Worm (Caenorhabditis elegans) whole organism, L2 larva: Measurements from ENCODE around the gene unc-30.

ENCODE experiments used
- C34F6.9 ChIP-seq: fragments of 150-350 bp; optimal IDR thresholded peaks from 2 replicates; lab custom pipeline; 2014; ENCODE audit warnings: missing biosample characterization, missing genetic modification characterization
- R02D3.7 ChIP-seq: fragments of 150-350 bp; optimal IDR thresholded peaks from 2 replicates; lab custom pipeline; 2014; ENCODE audit warnings: missing biosample characterization, missing genetic modification characterization
- Y55F3AM.14 ChIP-seq: fragments of 200-800 bp; sonication (Bioruptor generic); optimal IDR thresholded peaks from 2 replicates; lab custom pipeline; 2018; ENCODE audit warnings: mild to moderate bottlenecking, missing genetic modification characterization, missing compliant biosample characterization
- ZK546.5 ChIP-seq: sonication (generic microtip); optimal IDR thresholded peaks from 2 replicates; lab custom pipeline; 2017; ENCODE audit warnings: missing biosample characterization, missing genetic modification characterization
- alr-1 ChIP-seq: fragments of 150-350 bp; optimal IDR thresholded peaks from 2 replicates; lab custom pipeline; 2014; ENCODE audit warnings: missing biosample characterization, missing genetic modification characterization
- ama-1 ChIP-seq: fragments of 150-350 bp; optimal IDR thresholded peaks from 2 replicates; lab custom pipeline; 2018; ENCODE audit warnings: inconsistent platforms
- blmp-1 ChIP-seq: sonication (generic microtip); optimal IDR thresholded peaks from 2 replicates; lab custom pipeline; 2017; ENCODE audit warnings: missing genetic modification characterization, mild to moderate bottlenecking, missing compliant biosample characterization, antibody characterized with exemption, moderate library complexity; ENCODE audit not compliant: insufficient read depth
- crh-2 ChIP-seq: sonication (generic microtip); optimal IDR thresholded peaks from 2 replicates; lab custom pipeline; 2017; ENCODE audit warnings: missing biosample characterization, missing genetic modification characterization
- dmd-4 ChIP-seq: sonication (generic microtip); optimal IDR thresholded peaks from 2 replicates; lab custom pipeline; 2017; ENCODE audit warnings: missing biosample characterization, missing genetic modification characterization
- egl-27 ChIP-seq: sonication (generic microtip); optimal IDR thresholded peaks from 3 replicates; lab custom pipeline; 2017; ENCODE audit warnings: missing biosample characterization, missing genetic modification reagents, missing genetic modification characterization
- elt-1 ChIP-seq: fragments of 150-350 bp; optimal IDR thresholded peaks from 2 replicates; lab custom pipeline; 2014; ENCODE audit warnings: missing biosample characterization, missing genetic modification characterization
- fos-1 ChIP-seq: fragments of 150-350 bp; optimal IDR thresholded peaks from 2 replicates; lab custom pipeline; 2014; ENCODE audit warnings: missing biosample characterization, missing genetic modification characterization
- gmeb-1 ChIP-seq: fragments of 150-350 bp; optimal IDR thresholded peaks from 2 replicates; lab custom pipeline; 2014; ENCODE audit warnings: missing biosample characterization, missing genetic modification characterization
- lin-11 ChIP-seq: fragments of 150-350 bp; sonication (generic microtip); optimal IDR thresholded peaks from 2 replicates; lab custom pipeline; 2014; ENCODE audit warnings: missing biosample characterization, missing genetic modification characterization, inconsistent platforms, mixed read lengths
- lin-13 ChIP-seq: fragments of 150-350 bp; optimal IDR thresholded peaks from 2 replicates; lab custom pipeline; 2014; ENCODE audit warnings: missing biosample characterization, missing genetic modification reagents, missing genetic modification characterization
- lsy-2 ChIP-seq, 2 experiments: fragments of 150-350 bp in 1 of 2; sonication (generic microtip) in 1 of 2; optimal IDR thresholded peaks; 2 replicates each; lab custom pipeline; 2014 to 2017; ENCODE audit warnings: missing biosample characterization in 2 of 2, missing genetic modification characterization in 2 of 2
- mab-5 ChIP-seq: fragments of 150-350 bp; optimal IDR thresholded peaks from 2 replicates; lab custom pipeline; 2014; ENCODE audit warnings: missing biosample characterization, missing genetic modification characterization
- mbf-1 ChIP-seq: sonication (generic microtip); optimal IDR thresholded peaks from 2 replicates; lab custom pipeline; 2017; ENCODE audit warnings: missing biosample characterization, missing genetic modification characterization
- mdl-1 ChIP-seq, 2 experiments: fragments of 150-350 bp in 1 of 2; sonication (generic microtip) in 1 of 2; optimal IDR thresholded peaks; 2 replicates each; lab custom pipeline; 2017; ENCODE audit warnings: missing biosample characterization in 2 of 2, missing genetic modification characterization in 2 of 2
- nhr-10 ChIP-seq: sonication (generic microtip); optimal IDR thresholded peaks from 2 replicates; lab custom pipeline; 2017; ENCODE audit warnings: missing biosample characterization, missing genetic modification characterization
- nhr-11 ChIP-seq: fragments of 150-350 bp; optimal IDR thresholded peaks from 2 replicates; lab custom pipeline; 2014; ENCODE audit warnings: missing biosample characterization, missing genetic modification characterization
- nhr-12 ChIP-seq: fragments of 150-350 bp; optimal IDR thresholded peaks from 2 replicates; lab custom pipeline; 2014; ENCODE audit warnings: missing biosample characterization, missing genetic modification characterization
- nhr-129 ChIP-seq: fragments of 150-350 bp; optimal IDR thresholded peaks from 2 replicates; lab custom pipeline; 2014; ENCODE audit warnings: missing biosample characterization, missing genetic modification characterization
- nhr-21 ChIP-seq: fragments of 150-350 bp; optimal IDR thresholded peaks from 2 replicates; lab custom pipeline; 2014; ENCODE audit warnings: missing biosample characterization, missing genetic modification characterization
- nhr-237 ChIP-seq: fragments of 150-350 bp; optimal IDR thresholded peaks from 2 replicates; lab custom pipeline; 2014; ENCODE audit warnings: missing biosample characterization, missing genetic modification characterization
- nhr-25 ChIP-seq: fragments of 150-350 bp; sonication (generic microtip); optimal IDR thresholded peaks from 3 replicates; lab custom pipeline; 2014; ENCODE audit warnings: missing biosample characterization, missing genetic modification characterization
- nhr-6 ChIP-seq: fragments of 150-350 bp; optimal IDR thresholded peaks from 2 replicates; lab custom pipeline; 2014; ENCODE audit warnings: missing biosample characterization, missing genetic modification characterization
- peb-1 ChIP-seq: fragments of 150-350 bp; optimal IDR thresholded peaks from 2 replicates; lab custom pipeline; 2014; ENCODE audit warnings: missing biosample characterization, missing genetic modification characterization
- sem-4 ChIP-seq: fragments of 150-350 bp; optimal IDR thresholded peaks from 2 replicates; lab custom pipeline; 2014; ENCODE audit warnings: missing biosample characterization, missing genetic modification reagents, missing genetic modification characterization
- skn-1 ChIP-seq: sonication (generic microtip); optimal IDR thresholded peaks from 2 replicates; lab custom pipeline; 2017; ENCODE audit warnings: missing biosample characterization, missing genetic modification characterization
- sma-3 ChIP-seq: sonication (generic microtip); optimal IDR thresholded peaks from 2 replicates; lab custom pipeline; 2016; ENCODE audit warnings: missing genetic modification reagents, missing genetic modification characterization, missing compliant biosample characterization
- sma-9 ChIP-seq, 2 experiments: fragments of 150-350 bp in 1 of 2; sonication (generic microtip) in 1 of 2; optimal IDR thresholded peaks; 2 replicates each; lab custom pipeline; 2014 to 2016; ENCODE audit warnings: missing genetic modification characterization in 2 of 2, mild to moderate bottlenecking in 1 of 2, missing biosample characterization in 1 of 2, missing compliant biosample characterization in 1 of 2, missing genetic modification reagents in 1 of 2, moderate library complexity in 1 of 2
- snpc-4 ChIP-seq: fragments of 150-350 bp; optimal IDR thresholded peaks from 2 replicates; lab custom pipeline; 2014; ENCODE audit warnings: missing biosample characterization, missing genetic modification characterization
- unc-39 ChIP-seq: fragments of 150-350 bp; optimal IDR thresholded peaks from 2 replicates; lab custom pipeline; 2014; ENCODE audit warnings: missing biosample characterization, missing genetic modification characterization
- unc-62 ChIP-seq: fragments of 150-350 bp; optimal IDR thresholded peaks from 2 replicates; lab custom pipeline; 2014; ENCODE audit warnings: missing biosample characterization, missing genetic modification reagents, missing genetic modification characterization
- ztf-1 ChIP-seq: fragments of 200-800 bp; sonication (Bioruptor generic); conservative IDR thresholded peaks from 2 replicates; pipeline ENCODE4 v1.3.6; 2022; ENCODE audit warnings: missing genetic modification characterization, missing compliant biosample characterization
- ztf-11 ChIP-seq: sonication (generic microtip); optimal IDR thresholded peaks from 2 replicates; lab custom pipeline; 2017; ENCODE audit warnings: missing biosample characterization, missing genetic modification characterization

Gene unc-30

ce11 chrIV:13165181-13165580 is 46.4 kb downstream of the unc-30 start, which contains the start of gene scl-14:
Gene scl-14, plus strand, starts transcription at chrIV:13165481.
- TF ChIP-seq unc-39 (tag; lab: Kevin White, UChicago): no peak
- no peak for TF ChIP-seq nhr-25 (tag; lab: Kevin White, UChicago)
- TF ChIP-seq R02D3.7: no peak
- no peak for TF ChIP-seq sem-4
- no peak for TF ChIP-seq crh-2 (tag; lab: Kevin White, UChicago)
- TF ChIP-seq nhr-21: no peak
- no peak for TF ChIP-seq sma-9 (GFP tag; optimal IDR thresholded peaks at IDR 0.05; lab: Kevin White, UChicago)
- TF ChIP-seq sma-9 (tag; optimal IDR thresholded peaks at IDR 0.05; lab: Kevin White, UChicago): no peak
- TF ChIP-seq snpc-4 (tag; lab: Kevin White, UChicago): no peak
- no peak for TF ChIP-seq lin-11 (tag; lab: Kevin White, UChicago)
- no peak for TF ChIP-seq fos-1 (tag; lab: Kevin White, UChicago)
- TF ChIP-seq, all 48 proteins: peak for 0

ce11 chrIV:13167534-13167933 is 48.8 kb downstream of the unc-30 start:
- TF ChIP-seq crh-2 (tag; lab: Kevin White, UChicago) (no peak), gmeb-1 (tag; lab: Kevin White, UChicago) (no peak), nhr-129 (tag; lab: Kevin White, UChicago) (no peak), elt-1 (tag; lab: Kevin White, UChicago) (no peak), nhr-10 (tag; lab: Kevin White, UChicago) (no peak), ztf-1 (no peak), C34F6.9 (tag; lab: Kevin White, UChicago) (no peak), mdl-1 (tag; optimal IDR thresholded peaks at IDR 0.05; lab: Kevin White, UChicago) (no peak), lin-13 (no peak), lin-11 (tag; lab: Kevin White, UChicago) (no peak), ztf-11 (tag; lab: Kevin White, UChicago) (no peak), nhr-11 (no peak), mbf-1 (tag; lab: Kevin White, UChicago) (no peak), ZK546.5 (tag; lab: Kevin White, UChicago) (no peak)

- TF ChIP-seq dmd-4 (tag; lab: Kevin White, UChicago) (no peak), unc-62 (GFP tag; lab: Kevin White, UChicago) (no peak), nhr-12 (tag; lab: Kevin White, UChicago) (no peak), nhr-237 (tag; lab: Kevin White, UChicago) (no peak), nhr-10 (tag; lab: Kevin White, UChicago) (no peak), lin-13 (no peak), C34F6.9 (tag; lab: Kevin White, UChicago) (no peak), ama-1 (lab: Kevin White, UChicago) (no peak), elt-1 (tag; lab: Kevin White, UChicago) (no peak), skn-1 (tag; lab: Kevin White, UChicago) (no peak), alr-1 (no peak), egl-27 (tag; lab: Kevin White, UChicago) (no peak)
These were observed 51.5 kb downstream of the unc-30 start, which contains the start of gene nas-14 for ce11 chrIV:13170241-13170640. Gene nas-14, plus strand, starts transcription at chrIV:13170541.

ce11 chrIV:13173359-13173758 is 54.6 kb downstream of the unc-30 start:
- TF ChIP-seq blmp-1 (tag; lab: Kevin White, UChicago) (no peak), peb-1 (tag; lab: Kevin White, UChicago) (no peak), nhr-11 (no peak), lsy-2 (tag; optimal IDR thresholded peaks at IDR 0.05; lab: Kevin White, UChicago) (no peak), sem-4 (no peak), sma-9 (GFP tag; optimal IDR thresholded peaks at IDR 0.05; lab: Kevin White, UChicago) (no peak), sma-9 (tag; optimal IDR thresholded peaks at IDR 0.05; lab: Kevin White, UChicago) (no peak), Y55F3AM.14 (GFP tag; lab: Kevin White, UChicago) (no peak), mbf-1 (tag; lab: Kevin White, UChicago) (no peak), sma-3 (GFP tag; lab: Kevin White, UChicago) (no peak), C34F6.9 (tag; lab: Kevin White, UChicago) (no peak), mab-5 (tag; lab: Kevin White, UChicago) (no peak), nhr-6 (tag; lab: Kevin White, UChicago) (no peak), crh-2 (tag; lab: Kevin White, UChicago) (no peak), nhr-21 (no peak)
